Comparison of ENCODE assay signal across 2 fruit fly cellular contexts in the genomic region with DNA sequence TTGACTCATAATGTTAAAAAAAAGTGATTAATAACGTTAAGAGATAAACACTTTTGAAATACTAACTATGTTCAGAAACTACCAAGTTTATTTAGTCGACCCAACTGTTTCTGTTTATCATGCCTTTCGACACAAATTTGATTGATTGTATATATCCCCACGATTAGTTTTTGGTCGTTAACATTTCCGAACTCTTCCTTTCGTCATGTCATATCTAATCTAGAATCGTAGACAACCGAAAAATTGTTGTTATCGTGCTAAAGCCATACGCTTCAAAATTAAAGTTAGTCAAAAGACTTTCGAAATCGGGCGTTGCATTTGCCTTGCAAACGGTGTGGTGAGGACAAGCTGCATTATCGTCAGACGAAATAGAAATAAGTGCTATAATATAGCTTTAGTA.
TF ChIP-seq lines count a peak whose summit lies in the region.

No protein-coding gene starts in this region.

- TF ChIP-seq CTCF in whole organism, embryonic (GFP tag; optimal IDR thresholded peaks at IDR 0.05; lab: Kevin White, UChicago), result no peak

TF ChIP-seq in whole organism, embryonic, 481 proteins besides CTCF, POLR2A, EP300 and RAD21:
- 0 out of 4 replicates have a peak, but pooled peaks have one; percentile 25 for TF ChIP-seq chinmo (GFP tag; IDR thresholded peaks at IDR 0.05; lab: Robert Waterston, UW; ENCODE audit: partially characterized antibody)
- no peak for TF ChIP-seq HmgD (GFP tag; optimal IDR thresholded peaks at IDR 0.05; lab: Kevin White, UChicago)
- TF ChIP-seq lab (GFP tag; optimal IDR thresholded peaks at IDR 0.05; lab: Kevin White, UChicago), result peak; percentile 34
- TF ChIP-seq vfl (GFP tag; optimal IDR thresholded peaks at IDR 0.05; lab: Kevin White, UChicago), result no peak
- no peak for TF ChIP-seq lmd (GFP tag; IDR thresholded peaks at IDR 0.05; lab: Robert Waterston, UW)
- TF ChIP-seq grn (GFP tag; optimal IDR thresholded peaks at IDR 0.05; lab: Kevin White, UChicago), result peak; percentile 78
- TF ChIP-seq exex (tag; optimal IDR thresholded peaks at IDR 0.05; lab: Kevin White, UChicago), result peak; percentile 76
- TF ChIP-seq CG9437 (GFP tag; optimal IDR thresholded peaks at IDR 0.05; lab: Kevin White, UChicago), result no peak
- TF ChIP-seq sens (GFP tag; lab: Kevin White, UChicago), result peak; percentile 37
- TF ChIP-seq Deaf1 (tag; optimal IDR thresholded peaks at IDR 0.05; lab: Kevin White, UChicago), result peak; percentile 28
- TF ChIP-seq sd (tag; optimal IDR thresholded peaks at IDR 0.05; lab: Kevin White, UChicago), result peak; percentile 67
- no peak for TF ChIP-seq CG7745 (tag; optimal IDR thresholded peaks at IDR 0.05; lab: Kevin White, UChicago)
- no peak for TF ChIP-seq btn (GFP tag; optimal IDR thresholded peaks at IDR 0.05; lab: Kevin White, UChicago)

TF ChIP-seq in whole organism, prepupa, 60 proteins besides CTCF, POLR2A, EP300 and RAD21:
- TF ChIP-seq vri (GFP tag; optimal IDR thresholded peaks at IDR 0.05; lab: Kevin White, UChicago) (peak; percentile 42), lz (GFP tag; optimal IDR thresholded peaks at IDR 0.05; lab: Kevin White, UChicago) (no peak)
